Worm (Caenorhabditis elegans): ENCODE measurements around the gene spot-1.

spot-1 gene

DNA sequence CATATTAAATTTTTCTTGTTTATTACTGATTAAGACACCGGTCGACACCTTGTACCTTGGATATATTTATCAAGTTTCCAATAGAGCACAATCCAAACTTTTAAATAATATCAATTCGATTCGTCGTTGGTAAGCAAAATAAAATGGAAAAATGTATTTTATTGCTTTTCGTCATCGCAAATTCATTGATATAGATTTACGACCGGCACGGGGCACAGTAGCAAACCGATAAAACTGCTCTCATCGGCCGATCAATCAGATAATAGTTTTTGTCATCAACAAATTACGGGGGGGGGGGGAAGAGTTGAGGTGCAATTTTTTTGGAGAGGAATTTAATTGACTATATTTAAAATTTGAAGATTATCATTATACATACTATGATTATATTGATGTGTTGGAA lies 46.3 kb upstream of the spot-1 start:
- TF ChIP-seq unc-39 (tag; optimal IDR thresholded peaks at IDR 0.05) (no peak), unc-55 (GFP tag; optimal IDR thresholded peaks at IDR 0.05) (no peak), skn-1 (tag; optimal IDR thresholded peaks at IDR 0.05) (no peak), elt-1 (tag; optimal IDR thresholded peaks at IDR 0.05) (no peak), fos-1 (tag; optimal IDR thresholded peaks at IDR 0.05) (peak; percentile 57)

DNA sequence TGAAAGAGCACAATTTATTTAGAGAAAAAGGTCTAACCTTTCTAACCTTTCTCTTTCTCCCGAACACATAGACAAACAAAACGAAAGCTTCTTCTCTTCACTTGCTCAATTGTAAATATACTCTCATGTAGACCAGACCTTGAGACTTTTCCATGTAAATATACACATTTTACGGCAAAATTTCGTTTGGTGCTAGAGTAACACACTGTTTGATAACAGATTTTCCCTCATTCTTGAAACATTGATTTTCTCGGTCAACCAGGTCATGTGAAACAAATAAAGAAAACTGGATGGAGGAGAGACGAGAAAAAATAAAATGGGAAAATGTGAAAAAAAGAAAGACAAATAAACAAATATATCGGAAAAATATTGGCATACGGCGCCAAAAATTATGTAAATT lies 44.9 kb upstream of the spot-1 start:
- TF ChIP-seq nhr-11 (tag; optimal IDR thresholded peaks at IDR 0.05) (no peak), sma-3 (GFP tag; optimal IDR thresholded peaks at IDR 0.05) (no peak), crh-2 (tag; optimal IDR thresholded peaks at IDR 0.05) (peak; percentile 11), peb-1 (tag; optimal IDR thresholded peaks at IDR 0.05) (no peak), sma-9 (GFP tag; optimal IDR thresholded peaks at IDR 0.05) (peak; percentile 35), sma-9 (tag; optimal IDR thresholded peaks at IDR 0.05) (no peak), ama-1 (optimal IDR thresholded peaks at IDR 0.05) (no peak), Y55F3AM.14 (GFP tag; optimal IDR thresholded peaks at IDR 0.05) (no peak), dmd-4 (tag; optimal IDR thresholded peaks at IDR 0.05) (no peak), nhr-12 (tag; optimal IDR thresholded peaks at IDR 0.05) (no peak), lsy-2 (tag; optimal IDR thresholded peaks at IDR 0.05) (no peak), nhr-23 (tag; optimal IDR thresholded peaks at IDR 0.05) (no peak), ceh-16 (tag; optimal IDR thresholded peaks at IDR 0.05) (no peak), fos-1 (tag; optimal IDR thresholded peaks at IDR 0.05) (peak; percentile 8), nhr-129 (tag; optimal IDR thresholded peaks at IDR 0.05) (peak; percentile 41), ZK546.5 (tag; optimal IDR thresholded peaks at IDR 0.05) (no peak), alr-1 (tag; optimal IDR thresholded peaks at IDR 0.05) (no peak), F13H6.1 (tag; optimal IDR thresholded peaks at IDR 0.05) (peak; percentile 66), nhr-21 (tag; optimal IDR thresholded peaks at IDR 0.05) (no peak)

DNA sequence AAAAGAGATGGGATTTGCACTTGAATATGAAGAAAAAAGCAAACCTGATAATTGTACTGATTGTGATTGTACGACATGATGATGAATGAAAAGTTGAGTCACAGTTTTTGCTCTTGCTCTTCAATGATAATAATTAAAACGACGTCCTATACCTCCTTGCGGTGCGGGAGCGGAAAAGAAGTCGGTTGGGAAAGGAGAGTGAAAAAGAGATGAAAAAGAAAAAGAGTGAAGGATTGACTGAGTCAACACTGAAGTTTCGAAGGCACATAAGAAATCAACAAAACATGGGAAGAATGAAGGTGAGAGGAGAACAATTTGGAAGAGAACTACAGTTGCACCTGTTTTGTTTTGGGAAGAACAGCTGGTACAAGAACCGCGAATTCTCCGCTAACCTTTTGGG lies 42.3 kb upstream of the spot-1 start, which contains the start of gene F56C9.8:
F56C9.8 (minus strand) TSS at position 120 of the 400 bp plus-strand sequence.
- TF ChIP-seq nhr-129 (tag; optimal IDR thresholded peaks at IDR 0.05) (peak; percentile 9), sma-9 (GFP tag; optimal IDR thresholded peaks at IDR 0.05) (no peak), sma-9 (tag; optimal IDR thresholded peaks at IDR 0.05) (no peak), fos-1 (tag; optimal IDR thresholded peaks at IDR 0.05) (peak; percentile 70)

DNA sequence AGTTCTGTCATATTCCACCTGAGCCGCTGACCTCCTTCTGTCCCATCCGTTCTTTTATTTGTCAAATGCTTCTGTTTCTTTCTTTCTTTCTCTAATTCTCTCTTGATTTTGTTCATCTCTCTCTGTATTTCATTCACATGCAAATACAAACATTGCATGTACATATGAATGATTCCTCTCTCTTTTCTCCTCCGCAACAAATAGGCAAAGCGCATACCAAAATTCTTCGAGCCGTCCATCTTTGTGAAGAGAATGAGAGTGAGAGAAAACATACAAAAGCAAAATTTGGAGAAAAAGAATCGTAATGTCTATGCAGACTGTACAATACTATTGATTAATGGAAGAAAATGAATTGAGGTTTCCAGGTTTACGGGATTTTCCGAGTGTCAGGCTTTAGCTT lies 40.3 kb upstream of the spot-1 start:
- no peak for TF ChIP-seq nhr-77 (tag; optimal IDR thresholded peaks at IDR 0.05)
- peak; percentile 38 for TF ChIP-seq fos-1 (tag; optimal IDR thresholded peaks at IDR 0.05)
- peak; percentile 18 for TF ChIP-seq crh-2 (tag; optimal IDR thresholded peaks at IDR 0.05)

DNA sequence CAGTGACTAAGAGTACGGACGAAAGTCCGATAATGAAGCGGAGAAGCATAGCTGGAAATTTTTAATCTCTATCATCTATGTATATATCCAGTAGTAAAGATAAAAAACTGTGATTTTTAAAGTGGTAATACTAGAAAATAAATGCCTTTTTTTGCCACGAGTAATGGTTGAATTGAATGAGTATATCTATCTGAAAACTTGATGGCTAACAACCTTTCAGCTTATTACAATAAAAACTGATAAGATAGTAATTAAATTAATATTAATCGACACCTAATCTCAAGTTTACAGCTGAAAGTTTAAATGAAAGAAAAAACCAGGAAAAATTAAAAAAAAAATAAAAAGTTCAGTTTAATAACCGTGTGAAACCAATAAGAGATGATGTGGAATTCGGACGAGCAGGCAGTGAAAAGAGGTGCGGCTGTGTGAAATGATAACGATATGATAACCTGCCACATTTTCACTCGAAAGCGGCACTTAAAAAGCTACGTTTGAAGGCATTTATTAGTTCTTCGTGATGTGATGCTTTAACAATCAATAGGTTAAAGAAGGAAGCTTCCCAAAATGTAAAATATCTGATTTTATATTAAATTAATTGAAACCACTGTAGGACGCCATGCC lies 38.0 kb upstream of the spot-1 start, which contains the start of gene nspg-6:
nspg-6 (minus strand) TSS at position 51 of the 621 bp plus-strand sequence.
- peak; percentile 65 for TF ChIP-seq crh-2 (tag; optimal IDR thresholded peaks at IDR 0.05)
- no peak for TF ChIP-seq peb-1 (tag; optimal IDR thresholded peaks at IDR 0.05)
- peak; percentile 87 for TF ChIP-seq fos-1 (tag; optimal IDR thresholded peaks at IDR 0.05)
- no peak for TF ChIP-seq sem-4 (tag; optimal IDR thresholded peaks at IDR 0.05)

DNA sequence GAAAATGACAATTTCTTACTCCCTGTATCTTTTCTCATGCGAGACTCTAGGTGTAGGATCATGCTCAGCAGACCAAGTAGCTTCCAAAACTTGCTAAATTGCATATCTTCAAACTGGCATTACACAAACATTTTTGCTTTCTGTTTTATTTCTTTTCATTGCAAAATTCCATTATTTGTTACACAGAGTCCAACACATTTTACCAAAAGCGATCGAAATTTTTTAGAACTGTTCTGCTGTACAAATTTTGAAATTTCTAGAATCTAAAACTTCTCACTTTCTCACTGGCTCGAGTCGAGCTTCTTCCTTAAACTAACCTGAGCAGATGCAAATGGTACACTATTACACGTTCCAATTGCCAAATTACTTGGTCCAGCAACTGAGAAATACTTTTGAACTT lies 37.4 kb upstream of the spot-1 start:
- TF ChIP-seq mab-5 (tag; optimal IDR thresholded peaks at IDR 0.05) (no peak), sma-9 (GFP tag; optimal IDR thresholded peaks at IDR 0.05) (no peak), sma-9 (tag; optimal IDR thresholded peaks at IDR 0.05) (no peak)

DNA sequence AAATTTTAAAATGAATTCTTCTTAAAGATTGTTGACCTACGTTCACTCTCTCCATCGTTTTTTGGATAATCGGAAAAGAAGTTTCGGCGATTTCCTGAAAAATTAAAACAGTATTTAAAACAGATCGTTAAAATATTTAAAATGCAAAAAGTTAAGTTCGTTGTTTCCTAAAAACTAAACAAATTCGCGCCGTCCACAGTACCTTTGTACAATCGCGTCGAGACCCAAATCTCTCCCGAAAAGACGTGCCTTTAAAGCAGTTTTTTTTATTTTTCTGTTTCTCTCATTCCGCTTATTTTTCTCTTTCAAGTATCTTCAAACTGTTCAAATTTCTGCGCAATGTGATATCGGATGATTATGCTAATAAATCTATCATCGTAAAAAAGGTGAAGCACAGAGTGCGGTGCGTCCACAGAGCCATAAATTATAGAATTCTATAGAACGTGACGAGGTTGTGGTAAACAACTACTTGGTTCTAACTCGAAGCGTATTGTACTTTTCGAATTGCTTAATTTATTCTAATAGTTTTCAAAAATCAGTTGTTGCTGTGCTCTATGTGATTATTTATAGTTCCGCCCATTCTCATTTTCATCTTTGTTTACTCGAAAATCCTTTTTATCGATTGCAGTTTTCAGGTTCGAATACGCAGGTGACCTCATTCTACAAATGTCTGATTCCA lies 33.7 kb upstream of the spot-1 start, which contains the start of the genes F56C9.6 and F56C9.3:
F56C9.6 (minus strand) TSS at position 112 of the 679 bp plus-strand sequence.
F56C9.3 (plus strand) TSS at position 629 of the 679 bp plus-strand sequence.
- no peak for TF ChIP-seq elt-3 (tag; optimal IDR thresholded peaks at IDR 0.05)
- TF ChIP-seq crh-2 (tag; optimal IDR thresholded peaks at IDR 0.05) = no peak
